Fruit fly (Drosophila melanogaster): ENCODE results near the gene CG13891.

- no peak for TF ChIP-seq CG32006 (GFP tag; optimal IDR thresholded peaks at IDR 0.05)
- no peak for TF ChIP-seq vri (GFP tag; optimal IDR thresholded peaks at IDR 0.05)
- no peak for TF ChIP-seq Hr39 (GFP tag; optimal IDR thresholded peaks at IDR 0.05)
- no peak for TF ChIP-seq Lpt (GFP tag; optimal IDR thresholded peaks at IDR 0.05)
- TF ChIP-seq net (GFP tag; optimal IDR thresholded peaks at IDR 0.05): no peak
- TF ChIP-seq pdm3 (GFP tag; optimal IDR thresholded peaks at IDR 0.05): no peak
- TF ChIP-seq CG31627 (GFP tag; optimal IDR thresholded peaks at IDR 0.05): no peak
- no peak for TF ChIP-seq Blimp-1 (GFP tag; optimal IDR thresholded peaks at IDR 0.05)
- no peak for TF ChIP-seq CG7368 (GFP tag; optimal IDR thresholded peaks at IDR 0.05)
These were observed 31.7 kb upstream of the CG13891 start for dm6 chr3L:465433-465832.
